Fruit fly (Drosophila melanogaster) whole organism, embryonic: ENCODE measurements around the gene kz.

Experiments used
- Ada2b ChIP-seq: fragments of 200-800 bp; sonication (Bioruptor generic); IDR thresholded peaks from 2 replicates; pipeline ENCODE4 v1.3.6; 2022; ENCODE audit warnings: missing biosample characterization, missing genetic modification characterization
- Atf-2 ChIP-seq: fragments of 200-800 bp; sonication (Bioruptor generic); optimal IDR thresholded peaks from 2 replicates; lab custom pipeline; 2016; ENCODE audit warnings: missing biosample characterization, missing genetic modification characterization
- C15 ChIP-seq: fragments of 200-800 bp; sonication (Bioruptor generic); IDR thresholded peaks from 3 replicates; pipeline ENCODE4 v1.3.6; 2022; ENCODE audit warnings: missing biosample characterization, missing genetic modification characterization
- CG10209 ChIP-seq: fragments of 200-800 bp; sonication (Bioruptor generic); optimal IDR thresholded peaks from 3 replicates; lab custom pipeline; 2017; ENCODE audit warnings: missing biosample characterization, mild to moderate bottlenecking, missing genetic modification characterization, missing genetic modification reagents
- CG12769 ChIP-seq: fragments of 200-800 bp; sonication (Bioruptor generic); optimal IDR thresholded peaks from 2 replicates; lab custom pipeline; 2019; ENCODE audit warnings: missing biosample characterization, mild to moderate bottlenecking, missing genetic modification characterization, moderate library complexity
- CG13287 ChIP-seq: fragments of 200-800 bp; sonication (Bioruptor generic); IDR thresholded peaks from 2 replicates; pipeline ENCODE4 v1.3.6; 2022; ENCODE audit warnings: missing biosample characterization, missing genetic modification characterization; ENCODE audit not compliant: partially characterized antibody
- CG14014 ChIP-seq: fragments of 200-800 bp; sonication (Bioruptor generic); IDR thresholded peaks from 2 replicates; pipeline ENCODE4 v1.3.6; 2022; ENCODE audit warnings: missing biosample characterization, missing genetic modification characterization
- CG15514 ChIP-seq: fragments of 200-800 bp; sonication (Bioruptor generic); optimal IDR thresholded peaks from 3 replicates; lab custom pipeline; 2017; ENCODE audit warnings: missing biosample characterization, missing genetic modification characterization, mild to moderate bottlenecking, moderate library complexity, missing genetic modification reagents
- CG16813 ChIP-seq: fragments of 200-800 bp; sonication (Bioruptor generic); IDR thresholded peaks from 3 replicates; pipeline ENCODE4 v1.3.6; 2022; ENCODE audit warnings: missing biosample characterization, missing genetic modification characterization; ENCODE audit not compliant: partially characterized antibody
- CG18262 ChIP-seq: fragments of 200-800 bp; optimal IDR thresholded peaks from 3 replicates; lab custom pipeline; 2019; ENCODE audit warnings: missing biosample characterization, mild to moderate bottlenecking, missing genetic modification characterization, moderate library complexity
- CG18619 ChIP-seq: fragments of 200-800 bp; sonication (Bioruptor generic); optimal IDR thresholded peaks from 3 replicates; lab custom pipeline; 2017; ENCODE audit warnings: missing biosample characterization, mild to moderate bottlenecking, missing genetic modification characterization
- CG2129 ChIP-seq: fragments of 200-800 bp; sonication (Bioruptor generic); IDR thresholded peaks from 2 replicates; pipeline ENCODE4 v1.3.6; 2022; ENCODE audit warnings: missing biosample characterization, missing genetic modification characterization; ENCODE audit not compliant: partially characterized antibody
- CG2202 ChIP-seq: fragments of 200-800 bp; sonication (Bioruptor generic); optimal IDR thresholded peaks from 2 replicates; lab custom pipeline; 2018; ENCODE audit warnings: missing biosample characterization, mild to moderate bottlenecking, missing genetic modification characterization
- CG2875 ChIP-seq: fragments of 200-800 bp; sonication (Bioruptor generic); optimal IDR thresholded peaks from 2 replicates; lab custom pipeline; 2017; ENCODE audit warnings: missing biosample characterization, mild to moderate bottlenecking, missing genetic modification characterization, missing genetic modification reagents
- CG33557 ChIP-seq: fragments of 200-800 bp; sonication (Bioruptor generic); optimal IDR thresholded peaks from 2 replicates; lab custom pipeline; 2019; ENCODE audit warnings: missing biosample characterization, mild to moderate bottlenecking, missing genetic modification characterization, moderate library complexity
- CG4360 ChIP-seq: fragments of 200-800 bp; sonication (Bioruptor generic); IDR thresholded peaks from 2 replicates; pipeline ENCODE4 v1.3.6; 2022; ENCODE audit warnings: missing biosample characterization, missing genetic modification characterization
- CG4820 ChIP-seq: fragments of 200-800 bp; sonication (Bioruptor generic); optimal IDR thresholded peaks from 3 replicates; lab custom pipeline; 2016; ENCODE audit warnings: missing biosample characterization, missing genetic modification characterization
- CG9215 ChIP-seq: fragments of 200-800 bp; sonication (Bioruptor generic); IDR thresholded peaks from 2 replicates; pipeline ENCODE4 v1.3.6; 2022; ENCODE audit warnings: missing biosample characterization, missing genetic modification characterization
- CG9817 ChIP-seq: fragments of 200-800 bp; sonication (Bioruptor generic); optimal IDR thresholded peaks from 2 replicates; lab custom pipeline; 2018; ENCODE audit warnings: missing biosample characterization, mild to moderate bottlenecking, missing genetic modification characterization, moderate library complexity
- CG9876 ChIP-seq: fragments of 200-800 bp; sonication (Bioruptor generic); optimal IDR thresholded peaks from 2 replicates; lab custom pipeline; 2016; ENCODE audit warnings: missing biosample characterization, missing genetic modification characterization
- D19A ChIP-seq: fragments of 200-800 bp; optimal IDR thresholded peaks from 3 replicates; lab custom pipeline; 2019; ENCODE audit warnings: missing biosample characterization, mild to moderate bottlenecking, missing genetic modification characterization, moderate library complexity
- Dip2 ChIP-seq: fragments of 200-800 bp; sonication (Bioruptor generic); IDR thresholded peaks from 2 replicates; pipeline ENCODE4 v1.3.6; 2022; ENCODE audit warnings: missing biosample characterization, missing genetic modification characterization
- HLH4C ChIP-seq: fragments of 200-800 bp; sonication (Bioruptor generic); IDR thresholded peaks from 3 replicates; pipeline ENCODE4 v1.3.6; 2022; ENCODE audit warnings: missing biosample characterization, missing genetic modification characterization; ENCODE audit not compliant: partially characterized antibody
- Meics ChIP-seq: fragments of 200-800 bp; sonication (Bioruptor generic); optimal IDR thresholded peaks from 2 replicates; lab custom pipeline; 2017; ENCODE audit warnings: missing biosample characterization, mild to moderate bottlenecking, missing genetic modification characterization
- Ravus ChIP-seq: fragments of 200-800 bp; sonication (Bioruptor generic); IDR thresholded peaks from 2 replicates; pipeline ENCODE4 v1.3.6; 2022; ENCODE audit warnings: missing biosample characterization, missing genetic modification characterization
- Scr ChIP-seq: fragments of 200-800 bp; sonication (Bioruptor generic); IDR thresholded peaks from 2 replicates; pipeline ENCODE4 v1.3.6; 2022; ENCODE audit warnings: missing biosample characterization, missing genetic modification characterization; ENCODE audit not compliant: partially characterized antibody
- Side ChIP-seq: fragments of 200-800 bp; sonication (Bioruptor generic); optimal IDR thresholded peaks from 2 replicates; lab custom pipeline; 2016; ENCODE audit warnings: missing biosample characterization, missing genetic modification characterization
- Sin3A ChIP-seq: fragments of >200 bp; optimal IDR thresholded peaks from 2 replicates; lab custom pipeline; 2018
- Ssrp ChIP-seq: fragments of 200-800 bp; sonication (Bioruptor generic); optimal IDR thresholded peaks from 2 replicates; lab custom pipeline; 2018; ENCODE audit warnings: missing biosample characterization, mild to moderate bottlenecking, missing genetic modification characterization, moderate library complexity
- Taf1 ChIP-seq: fragments of 200-800 bp; sonication (Bioruptor generic); IDR thresholded peaks from 2 replicates; pipeline ENCODE4 v1.3.6; 2022; ENCODE audit warnings: missing biosample characterization, missing genetic modification characterization
- ase ChIP-seq: fragments of 200-800 bp; sonication (Bioruptor generic); IDR thresholded peaks from 3 replicates; pipeline ENCODE4 v1.3.6; 2022; ENCODE audit warnings: missing biosample characterization, missing genetic modification characterization
- ato ChIP-seq: fragments of 200-800 bp; sonication (Bioruptor generic); IDR thresholded peaks from 2 replicates; pipeline ENCODE4 v1.3.6; 2022; ENCODE audit warnings: missing biosample characterization, missing genetic modification characterization; ENCODE audit not compliant: partially characterized antibody
- btn ChIP-seq: fragments of 200-800 bp; sonication (Bioruptor generic); optimal IDR thresholded peaks from 2 replicates; lab custom pipeline; 2016; ENCODE audit warnings: missing biosample characterization, missing genetic modification characterization
- caup ChIP-seq: fragments of 200-800 bp; sonication (Bioruptor generic); optimal IDR thresholded peaks from 3 replicates; lab custom pipeline; 2017; ENCODE audit warnings: missing biosample characterization, mild to moderate bottlenecking, missing genetic modification characterization, moderate library complexity; ENCODE audit not compliant: severe bottlenecking
- crol ChIP-seq: fragments of 200-800 bp; sonication (Bioruptor generic); IDR thresholded peaks from 2 replicates; pipeline ENCODE4 v1.3.6; 2022; ENCODE audit warnings: missing biosample characterization, missing genetic modification characterization
- crp ChIP-seq, 2 experiments: fragments of 200-800 bp; sonication (Bioruptor generic); optimal IDR thresholded peaks; 2 replicates in 1 of 2; 3 replicates in 1 of 2; lab custom pipeline; 2017; ENCODE audit warnings: missing biosample characterization in 2 of 2, missing genetic modification characterization in 2 of 2, mild to moderate bottlenecking in 1 of 2, moderate library complexity in 1 of 2
- dysf ChIP-seq: fragments of 200-800 bp; sonication (Bioruptor generic); IDR thresholded peaks from 3 replicates; pipeline ENCODE4 v1.3.6; 2022; ENCODE audit warnings: missing biosample characterization, missing genetic modification characterization
- gfzf ChIP-seq: fragments of 200-800 bp; sonication (Bioruptor generic); optimal IDR thresholded peaks from 2 replicates; lab custom pipeline; 2016; ENCODE audit warnings: missing biosample characterization, mild to moderate bottlenecking, missing genetic modification characterization, moderate library complexity
- gro ChIP-seq: fragments of 200-800 bp; sonication (Bioruptor generic); optimal IDR thresholded peaks from 2 replicates; lab custom pipeline; 2016; ENCODE audit warnings: missing biosample characterization, missing genetic modification characterization
- lmd ChIP-seq: fragments of 200-800 bp; sonication (Bioruptor generic); IDR thresholded peaks from 2 replicates; pipeline ENCODE4 v1.3.6; 2022; ENCODE audit warnings: missing biosample characterization, missing genetic modification characterization
- mam ChIP-seq: fragments of 200-800 bp; sonication (Bioruptor generic); optimal IDR thresholded peaks from 3 replicates; lab custom pipeline; 2016; ENCODE audit warnings: missing biosample characterization, missing genetic modification characterization
- nom ChIP-seq: fragments of 200-800 bp; sonication (Bioruptor generic); optimal IDR thresholded peaks from 2 replicates; lab custom pipeline; 2017; ENCODE audit warnings: missing biosample characterization, missing genetic modification characterization, mild to moderate bottlenecking, moderate library complexity, missing genetic modification reagents
- org-1 ChIP-seq: fragments of 200-800 bp; sonication (Bioruptor generic); optimal IDR thresholded peaks from 2 replicates; lab custom pipeline; 2017; ENCODE audit warnings: missing biosample characterization, missing genetic modification characterization
- slbo ChIP-seq: fragments of 200-800 bp; sonication (Bioruptor generic); IDR thresholded peaks from 2 replicates; pipeline ENCODE4 v1.3.6; 2022; ENCODE audit warnings: missing biosample characterization, missing genetic modification characterization
- slp2 ChIP-seq: fragments of 200-800 bp; sonication (Bioruptor generic); optimal IDR thresholded peaks from 2 replicates; lab custom pipeline; 2016; ENCODE audit warnings: missing biosample characterization, missing genetic modification characterization
- tgo ChIP-seq: fragments of 200-800 bp; sonication (Bioruptor generic); IDR thresholded peaks from 3 replicates; pipeline ENCODE4 v1.3.6; 2022; ENCODE audit warnings: missing biosample characterization, missing genetic modification characterization
- tna ChIP-seq: fragments of 200-800 bp; sonication (Bioruptor generic); IDR thresholded peaks from 2 replicates; pipeline ENCODE4 v1.3.6; 2022; ENCODE audit warnings: missing biosample characterization, missing genetic modification characterization; ENCODE audit not compliant: partially characterized antibody
- tup ChIP-seq: fragments of 200-800 bp; sonication (Bioruptor generic); optimal IDR thresholded peaks from 2 replicates; lab custom pipeline; 2016; ENCODE audit warnings: missing biosample characterization, mild to moderate bottlenecking, missing genetic modification characterization, moderate library complexity
- z ChIP-seq: fragments of 200-800 bp; sonication (Bioruptor generic); IDR thresholded peaks from 3 replicates; pipeline ENCODE4 v1.3.6; 2022; ENCODE audit warnings: missing biosample characterization, missing genetic modification characterization
- zen ChIP-seq: fragments of 200-800 bp; sonication (Bioruptor generic); optimal IDR thresholded peaks from 3 replicates; lab custom pipeline; 2018; ENCODE audit warnings: missing biosample characterization, mild to moderate bottlenecking, missing genetic modification characterization, moderate library complexity

kz gene

DNA sequence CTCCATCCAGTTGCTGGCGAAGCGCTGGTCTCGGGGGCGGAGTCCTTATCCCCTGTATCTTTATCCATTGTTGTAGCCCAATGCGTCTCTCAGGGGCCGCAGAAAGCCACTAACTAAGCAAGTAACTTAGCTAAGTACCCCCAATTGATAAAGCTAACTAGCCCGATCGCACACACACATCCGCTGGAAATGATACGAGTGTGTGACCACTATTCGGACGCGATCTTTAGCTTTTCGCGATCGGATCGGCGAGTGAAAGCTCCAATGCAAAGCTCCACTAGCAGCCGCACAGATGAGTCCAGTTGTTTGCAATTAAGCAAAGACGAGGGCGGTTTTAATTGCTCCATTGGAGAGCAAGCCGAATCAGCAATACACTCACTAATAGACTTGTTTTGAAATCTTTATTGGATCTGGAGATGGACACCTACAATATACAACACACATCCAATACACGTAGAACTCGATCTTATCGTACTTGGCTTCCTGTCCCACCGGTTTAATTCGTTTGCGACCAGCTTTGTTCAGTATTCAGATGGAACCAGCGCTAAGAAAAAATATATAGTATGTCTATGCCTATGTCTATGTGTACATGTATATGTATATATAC lies 12.3 kb upstream of the kz start, which contains the start of gene CG3091 (continued):
- no peak for TF ChIP-seq CG18262
- TF ChIP-seq nom = no peak
- TF ChIP-seq Ravus = no peak
- no peak for TF ChIP-seq Ssrp
- no peak for TF ChIP-seq ato (GFP tag; lab: Robert Waterston, UW)
- TF ChIP-seq gro (GFP tag; lab: Kevin White, UChicago) = peak; percentile 19
- TF ChIP-seq z (GFP tag; lab: Robert Waterston, UW) = 0 out of 3 replicates have a peak, but pooled peaks have one; percentile 39
- no peak for TF ChIP-seq tgo (GFP tag; lab: Robert Waterston, UW)
- 0 out of 2 replicates have a peak, but pooled peaks have one; percentile 15 for TF ChIP-seq Ada2b (GFP tag; lab: Robert Waterston, UW)
- peak; percentile 26; the same call in 1 of the 2 replicates for TF ChIP-seq slbo
- peak; percentile 24 for TF ChIP-seq CG15514 (GFP tag; lab: Kevin White, UChicago)
- no peak for TF ChIP-seq tup (GFP tag; lab: Kevin White, UChicago)
- TF ChIP-seq CG4360 (GFP tag; lab: Robert Waterston, UW) = no peak
- TF ChIP-seq CG18619 = no peak
- peak; percentile 80 for TF ChIP-seq D19A (tag; lab: Kevin White, UChicago)
- peak; percentile 27 for TF ChIP-seq mam (GFP tag; lab: Kevin White, UChicago)
- peak; percentile 20 for TF ChIP-seq caup (GFP tag; lab: Kevin White, UChicago)
- no peak; the same call in 1 of the 2 replicates for TF ChIP-seq CG13287
- TF ChIP-seq CG16813 (GFP tag; lab: Robert Waterston, UW) = no peak
- no peak for TF ChIP-seq Side
- TF ChIP-seq ase (GFP tag; lab: Robert Waterston, UW) = no peak
- no peak for TF ChIP-seq CG10209 (GFP tag; lab: Kevin White, UChicago)
- TF ChIP-seq zen (tag; lab: Kevin White, UChicago) = no peak
- TF ChIP-seq Meics (GFP tag; lab: Kevin White, UChicago) = peak; percentile 48
- no peak for TF ChIP-seq Dip2 (GFP tag; lab: Robert Waterston, UW)
- TF ChIP-seq dysf (GFP tag; lab: Robert Waterston, UW) = peak; percentile 63; the same call in 2 of the 3 replicates
- no peak for TF ChIP-seq CG2202

DNA sequence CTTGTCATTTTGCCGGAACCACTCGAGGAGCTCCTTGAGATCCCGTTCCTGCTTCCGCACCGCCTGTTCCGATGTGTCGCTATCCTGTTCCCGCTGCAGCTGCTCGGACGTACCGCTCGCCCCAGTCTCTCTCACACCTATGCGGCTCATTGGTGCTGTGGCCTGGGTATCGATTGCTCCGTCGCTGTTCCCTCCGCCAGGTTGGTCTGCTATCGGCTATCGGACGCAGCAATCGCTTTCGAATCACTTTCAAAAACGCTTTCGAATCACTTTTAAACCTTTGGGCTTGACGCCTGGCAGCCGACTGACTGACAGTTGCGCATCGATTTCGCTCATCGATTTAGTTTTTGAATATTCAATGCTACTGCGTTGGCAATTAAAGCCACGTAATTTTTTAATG lies 9.9 kb upstream of the kz start, which contains the start of gene CG3191:
TSS of gene CG3191 (minus strand) at position 306 of the 400 bp plus-strand sequence.
- TF ChIP-seq gfzf (GFP tag; lab: Kevin White, UChicago) (no peak), crp (GFP tag; optimal IDR thresholded peaks at IDR 0.05; lab: Kevin White, UChicago) (no peak), org-1 (GFP tag; lab: Kevin White, UChicago) (no peak), HLH4C (GFP tag; lab: Robert Waterston, UW) (no peak), CG16813 (GFP tag; lab: Robert Waterston, UW) (0 out of 3 replicates have a peak, but pooled peaks have one; percentile 40), slp2 (GFP tag; lab: Kevin White, UChicago) (no peak), btn (no peak), crol (GFP tag; lab: Robert Waterston, UW) (no peak), CG9876 (GFP tag; lab: Kevin White, UChicago) (no peak), CG33557 (GFP tag; lab: Kevin White, UChicago) (no peak), CG14014 (GFP tag; lab: Robert Waterston, UW) (no peak), CG9817 (tag; lab: Kevin White, UChicago) (no peak), C15 (GFP tag; lab: Robert Waterston, UW) (no peak), Atf-2 (GFP tag; lab: Kevin White, UChicago) (no peak), CG9215 (no peak), CG2875 (GFP tag; lab: Kevin White, UChicago) (no peak), tup (GFP tag; lab: Kevin White, UChicago) (no peak), Taf1 (GFP tag; lab: Robert Waterston, UW) (no peak), CG12769 (tag; lab: Kevin White, UChicago) (no peak), Sin3A (lab: Kevin White, UChicago) (no peak), lmd (GFP tag; lab: Robert Waterston, UW) (no peak), tna (peak; percentile 41; the same call in 1 of the 2 replicates), Scr (peak; percentile 48), CG2129 (GFP tag; lab: Robert Waterston, UW) (no peak), CG4820 (GFP tag; lab: Kevin White, UChicago) (no peak)
